Worm (Caenorhabditis elegans) whole organism, L2 larva: Measurements from ENCODE around the gene col-129.

ENCODE experiments used
- C34F6.9 ChIP-seq: fragments of 150-350 bp; optimal IDR thresholded peaks from 2 replicates; lab custom pipeline; 2014; ENCODE audit warnings: missing biosample characterization, missing genetic modification characterization
- R02D3.7 ChIP-seq: fragments of 150-350 bp; optimal IDR thresholded peaks from 2 replicates; lab custom pipeline; 2014; ENCODE audit warnings: missing biosample characterization, missing genetic modification characterization
- Y55F3AM.14 ChIP-seq: fragments of 200-800 bp; sonication (Bioruptor generic); optimal IDR thresholded peaks from 2 replicates; lab custom pipeline; 2018; ENCODE audit warnings: mild to moderate bottlenecking, missing genetic modification characterization, missing compliant biosample characterization
- alr-1 ChIP-seq: fragments of 150-350 bp; optimal IDR thresholded peaks from 2 replicates; lab custom pipeline; 2014; ENCODE audit warnings: missing biosample characterization, missing genetic modification characterization
- blmp-1 ChIP-seq: sonication (generic microtip); optimal IDR thresholded peaks from 2 replicates; lab custom pipeline; 2017; ENCODE audit warnings: missing genetic modification characterization, mild to moderate bottlenecking, missing compliant biosample characterization, antibody characterized with exemption, moderate library complexity; ENCODE audit not compliant: insufficient read depth
- crh-2 ChIP-seq: sonication (generic microtip); optimal IDR thresholded peaks from 2 replicates; lab custom pipeline; 2017; ENCODE audit warnings: missing biosample characterization, missing genetic modification characterization
- dmd-4 ChIP-seq: sonication (generic microtip); optimal IDR thresholded peaks from 2 replicates; lab custom pipeline; 2017; ENCODE audit warnings: missing biosample characterization, missing genetic modification characterization
- egl-27 ChIP-seq: sonication (generic microtip); optimal IDR thresholded peaks from 3 replicates; lab custom pipeline; 2017; ENCODE audit warnings: missing biosample characterization, missing genetic modification reagents, missing genetic modification characterization
- elt-1 ChIP-seq: fragments of 150-350 bp; optimal IDR thresholded peaks from 2 replicates; lab custom pipeline; 2014; ENCODE audit warnings: missing biosample characterization, missing genetic modification characterization
- fos-1 ChIP-seq: fragments of 150-350 bp; optimal IDR thresholded peaks from 2 replicates; lab custom pipeline; 2014; ENCODE audit warnings: missing biosample characterization, missing genetic modification characterization
- gmeb-1 ChIP-seq: fragments of 150-350 bp; optimal IDR thresholded peaks from 2 replicates; lab custom pipeline; 2014; ENCODE audit warnings: missing biosample characterization, missing genetic modification characterization
- lin-13 ChIP-seq: fragments of 150-350 bp; optimal IDR thresholded peaks from 2 replicates; lab custom pipeline; 2014; ENCODE audit warnings: missing biosample characterization, missing genetic modification reagents, missing genetic modification characterization
- lsy-2 ChIP-seq, 2 experiments: fragments of 150-350 bp in 1 of 2; sonication (generic microtip) in 1 of 2; optimal IDR thresholded peaks; 2 replicates each; lab custom pipeline; 2014 to 2017; ENCODE audit warnings: missing biosample characterization in 2 of 2, missing genetic modification characterization in 2 of 2
- mab-5 ChIP-seq: fragments of 150-350 bp; optimal IDR thresholded peaks from 2 replicates; lab custom pipeline; 2014; ENCODE audit warnings: missing biosample characterization, missing genetic modification characterization
- mbf-1 ChIP-seq: sonication (generic microtip); optimal IDR thresholded peaks from 2 replicates; lab custom pipeline; 2017; ENCODE audit warnings: missing biosample characterization, missing genetic modification characterization
- mdl-1 ChIP-seq, 2 experiments: fragments of 150-350 bp in 1 of 2; sonication (generic microtip) in 1 of 2; optimal IDR thresholded peaks; 2 replicates each; lab custom pipeline; 2017; ENCODE audit warnings: missing biosample characterization in 2 of 2, missing genetic modification characterization in 2 of 2
- nhr-10 ChIP-seq: sonication (generic microtip); optimal IDR thresholded peaks from 2 replicates; lab custom pipeline; 2017; ENCODE audit warnings: missing biosample characterization, missing genetic modification characterization
- nhr-11 ChIP-seq: fragments of 150-350 bp; optimal IDR thresholded peaks from 2 replicates; lab custom pipeline; 2014; ENCODE audit warnings: missing biosample characterization, missing genetic modification characterization
- nhr-12 ChIP-seq: fragments of 150-350 bp; optimal IDR thresholded peaks from 2 replicates; lab custom pipeline; 2014; ENCODE audit warnings: missing biosample characterization, missing genetic modification characterization
- nhr-129 ChIP-seq: fragments of 150-350 bp; optimal IDR thresholded peaks from 2 replicates; lab custom pipeline; 2014; ENCODE audit warnings: missing biosample characterization, missing genetic modification characterization
- nhr-23 ChIP-seq: fragments of 150-350 bp; optimal IDR thresholded peaks from 2 replicates; lab custom pipeline; 2014; ENCODE audit warnings: missing biosample characterization, missing genetic modification reagents, missing genetic modification characterization
- nhr-237 ChIP-seq: fragments of 150-350 bp; optimal IDR thresholded peaks from 2 replicates; lab custom pipeline; 2014; ENCODE audit warnings: missing biosample characterization, missing genetic modification characterization
- nhr-25 ChIP-seq: fragments of 150-350 bp; sonication (generic microtip); optimal IDR thresholded peaks from 3 replicates; lab custom pipeline; 2014; ENCODE audit warnings: missing biosample characterization, missing genetic modification characterization
- nhr-6 ChIP-seq: fragments of 150-350 bp; optimal IDR thresholded peaks from 2 replicates; lab custom pipeline; 2014; ENCODE audit warnings: missing biosample characterization, missing genetic modification characterization
- nhr-77 ChIP-seq: fragments of 150-350 bp; optimal IDR thresholded peaks from 2 replicates; lab custom pipeline; 2014; ENCODE audit warnings: missing biosample characterization, missing genetic modification characterization
- peb-1 ChIP-seq: fragments of 150-350 bp; optimal IDR thresholded peaks from 2 replicates; lab custom pipeline; 2014; ENCODE audit warnings: missing biosample characterization, missing genetic modification characterization
- sem-4 ChIP-seq: fragments of 150-350 bp; optimal IDR thresholded peaks from 2 replicates; lab custom pipeline; 2014; ENCODE audit warnings: missing biosample characterization, missing genetic modification reagents, missing genetic modification characterization
- skn-1 ChIP-seq: sonication (generic microtip); optimal IDR thresholded peaks from 2 replicates; lab custom pipeline; 2017; ENCODE audit warnings: missing biosample characterization, missing genetic modification characterization
- sma-3 ChIP-seq: sonication (generic microtip); optimal IDR thresholded peaks from 2 replicates; lab custom pipeline; 2016; ENCODE audit warnings: missing genetic modification reagents, missing genetic modification characterization, missing compliant biosample characterization
- sma-9 ChIP-seq, 2 experiments: fragments of 150-350 bp in 1 of 2; sonication (generic microtip) in 1 of 2; optimal IDR thresholded peaks; 2 replicates each; lab custom pipeline; 2014 to 2016; ENCODE audit warnings: missing genetic modification characterization in 2 of 2, mild to moderate bottlenecking in 1 of 2, missing biosample characterization in 1 of 2, missing compliant biosample characterization in 1 of 2, missing genetic modification reagents in 1 of 2, moderate library complexity in 1 of 2
- snpc-4 ChIP-seq: fragments of 150-350 bp; optimal IDR thresholded peaks from 2 replicates; lab custom pipeline; 2014; ENCODE audit warnings: missing biosample characterization, missing genetic modification characterization
- unc-39 ChIP-seq: fragments of 150-350 bp; optimal IDR thresholded peaks from 2 replicates; lab custom pipeline; 2014; ENCODE audit warnings: missing biosample characterization, missing genetic modification characterization
- unc-55 ChIP-seq: fragments of 150-350 bp; sonication (generic microtip); optimal IDR thresholded peaks from 3 replicates; lab custom pipeline; 2014; ENCODE audit warnings: missing biosample characterization, missing genetic modification reagents, missing genetic modification characterization
- unc-62 ChIP-seq: fragments of 150-350 bp; optimal IDR thresholded peaks from 2 replicates; lab custom pipeline; 2014; ENCODE audit warnings: missing biosample characterization, missing genetic modification reagents, missing genetic modification characterization
- zag-1 ChIP-seq: fragments of 150-350 bp; optimal IDR thresholded peaks from 2 replicates; lab custom pipeline; 2014; ENCODE audit warnings: missing biosample characterization, missing genetic modification characterization
- ztf-11 ChIP-seq: sonication (generic microtip); optimal IDR thresholded peaks from 2 replicates; lab custom pipeline; 2017; ENCODE audit warnings: missing biosample characterization, missing genetic modification characterization
- ztf-4 ChIP-seq: fragments of 150-350 bp; optimal IDR thresholded peaks from 2 replicates; lab custom pipeline; 2014; ENCODE audit warnings: missing biosample characterization, missing genetic modification characterization

The col-129 gene

ce11 chrIV:12084587-12084986 is 25.7 kb downstream of the col-129 start:
- TF ChIP-seq unc-55 (GFP tag; lab: Kevin White, UChicago) (no peak), lin-13 (GFP tag; lab: Kevin White, UChicago) (no peak), nhr-129 (peak; percentile 3), crh-2 (no peak), dmd-4 (tag; lab: Kevin White, UChicago) (no peak), nhr-11 (tag; lab: Kevin White, UChicago) (no peak)

ce11 chrIV:12084178-12084577 is 26.1 kb downstream of the col-129 start, which contains the start of gene repo-1:
Gene repo-1 (plus strand): TSS chrIV:12084478.
- no peak for TF ChIP-seq peb-1
- no peak for TF ChIP-seq nhr-77 (tag; lab: Kevin White, UChicago)
- TF ChIP-seq unc-39 (tag; lab: Kevin White, UChicago), result no peak
- TF ChIP-seq elt-1, result no peak
- TF ChIP-seq fos-1 (tag; lab: Kevin White, UChicago), result no peak
- TF ChIP-seq Y55F3AM.14 (GFP tag; lab: Kevin White, UChicago), result no peak
- no peak for TF ChIP-seq alr-1
- no peak for TF ChIP-seq dmd-4 (tag; lab: Kevin White, UChicago)
- no peak for TF ChIP-seq gmeb-1

ce11 chrIV:12080807-12081206 is 29.4 kb downstream of the col-129 start:
- TF ChIP-seq nhr-12 (tag; lab: Kevin White, UChicago) (no peak), nhr-77 (tag; lab: Kevin White, UChicago) (no peak), skn-1 (tag; lab: Kevin White, UChicago) (no peak), lin-13 (GFP tag; lab: Kevin White, UChicago) (no peak), zag-1 (tag; lab: Kevin White, UChicago) (no peak), nhr-237 (tag; lab: Kevin White, UChicago) (no peak), sem-4 (no peak), dmd-4 (tag; lab: Kevin White, UChicago) (no peak), mab-5 (no peak), sma-9 (GFP tag; optimal IDR thresholded peaks at IDR 0.05; lab: Kevin White, UChicago) (no peak), sma-9 (tag; optimal IDR thresholded peaks at IDR 0.05; lab: Kevin White, UChicago) (no peak), alr-1 (no peak), fos-1 (tag; lab: Kevin White, UChicago) (no peak), snpc-4 (tag; lab: Kevin White, UChicago) (no peak), unc-62 (no peak), elt-1 (no peak), mbf-1 (tag; lab: Kevin White, UChicago) (no peak), mdl-1 (tag; optimal IDR thresholded peaks at IDR 0.05; lab: Kevin White, UChicago) (no peak), egl-27 (tag; lab: Kevin White, UChicago) (no peak), nhr-6 (tag; lab: Kevin White, UChicago) (no peak)

- no peak for TF ChIP-seq sem-4
- TF ChIP-seq dmd-4 (tag; lab: Kevin White, UChicago), result no peak
- no peak for TF ChIP-seq blmp-1
- TF ChIP-seq nhr-23, result no peak
- no peak for TF ChIP-seq sma-9 (GFP tag; optimal IDR thresholded peaks at IDR 0.05; lab: Kevin White, UChicago)
- TF ChIP-seq sma-9 (tag; optimal IDR thresholded peaks at IDR 0.05; lab: Kevin White, UChicago), result no peak
- no peak for TF ChIP-seq sma-3
- TF ChIP-seq lsy-2 (tag; optimal IDR thresholded peaks at IDR 0.05; lab: Kevin White, UChicago), result peak in 1 of 2 experiments; percentile 66
- no peak for TF ChIP-seq ztf-11 (tag; lab: Kevin White, UChicago)
- no peak for TF ChIP-seq nhr-10 (tag; lab: Kevin White, UChicago)
- no peak for TF ChIP-seq nhr-12 (tag; lab: Kevin White, UChicago)
- TF ChIP-seq nhr-25 (tag; lab: Kevin White, UChicago), result no peak
- TF ChIP-seq unc-55 (GFP tag; lab: Kevin White, UChicago), result peak; percentile 72
- TF ChIP-seq nhr-6 (tag; lab: Kevin White, UChicago), result no peak
- peak; percentile 34 for TF ChIP-seq lin-13 (GFP tag; lab: Kevin White, UChicago)
- no peak for TF ChIP-seq unc-62
- peak; percentile 66 for TF ChIP-seq gmeb-1
- TF ChIP-seq R02D3.7 (tag; lab: Kevin White, UChicago), result no peak
- TF ChIP-seq skn-1 (tag; lab: Kevin White, UChicago), result no peak
- peak in 1 of 2 experiments; percentile 37 for TF ChIP-seq mdl-1 (tag; optimal IDR thresholded peaks at IDR 0.05; lab: Kevin White, UChicago)
- peak; percentile 26 for TF ChIP-seq fos-1 (tag; lab: Kevin White, UChicago)
- TF ChIP-seq nhr-77 (tag; lab: Kevin White, UChicago), result no peak
- TF ChIP-seq Y55F3AM.14 (GFP tag; lab: Kevin White, UChicago), result no peak
- no peak for TF ChIP-seq ztf-4 (tag; lab: Kevin White, UChicago)
- no peak for TF ChIP-seq mbf-1 (tag; lab: Kevin White, UChicago)
- peak; percentile 60 for TF ChIP-seq C34F6.9 (tag; lab: Kevin White, UChicago)
- peak; percentile 71 for TF ChIP-seq nhr-129
- TF ChIP-seq nhr-237 (tag; lab: Kevin White, UChicago), result no peak
- TF ChIP-seq snpc-4 (tag; lab: Kevin White, UChicago), result no peak
- peak; percentile 10 for TF ChIP-seq crh-2
- TF ChIP-seq, all 48 proteins: peak for 9
Observed at ce11 chrIV:12078907-12079523, 31.2 kb downstream of the col-129 start, which contains the start of gene lex-1. Gene lex-1 (plus strand): TSS chrIV:12079473.
